Worm (Caenorhabditis elegans) whole organism, L4 larva: ENCODE data around the gene his-7.

Source experiments
- F44E2.7 ChIP-seq: fragments of 200-800 bp; sonication (Bioruptor generic); IDR thresholded peaks from 2 replicates; pipeline ENCODE4 v2.1.2; 2022; ENCODE audit warnings: missing genetic modification characterization, missing compliant biosample characterization
- ces-1 ChIP-seq: fragments of 150-350 bp; sonication (generic microtip); optimal IDR thresholded peaks from 4 replicates; lab custom pipeline; 2014; ENCODE audit warnings: missing biosample characterization, missing genetic modification reagents, missing genetic modification characterization
- mes-2 ChIP-seq: sonication (generic microtip); optimal IDR thresholded peaks from 2 replicates; lab custom pipeline; 2016; ENCODE audit warnings: missing genotype, mild to moderate bottlenecking, missing genetic modification characterization, missing compliant biosample characterization; ENCODE audit not compliant: poor library complexity, severe bottlenecking
- mxl-3 ChIP-seq: fragments of 200-800 bp; sonication (Bioruptor generic); optimal IDR thresholded peaks from 2 replicates; lab custom pipeline; 2018; ENCODE audit warnings: mild to moderate bottlenecking, missing genetic modification characterization, missing compliant biosample characterization
- unc-130 ChIP-seq: sonication (generic microtip); optimal IDR thresholded peaks from 2 replicates; lab custom pipeline; 2016; ENCODE audit warnings: missing genetic modification reagents, missing genetic modification characterization, missing compliant biosample characterization
- ztf-11 ChIP-seq: fragments of 150-350 bp; optimal IDR thresholded peaks from 2 replicates; lab custom pipeline; 2014; ENCODE audit warnings: missing biosample characterization, missing genetic modification characterization
- ztf-7 ChIP-seq: fragments of 150-350 bp; optimal IDR thresholded peaks from 2 replicates; lab custom pipeline; 2014; ENCODE audit warnings: missing biosample characterization, missing genetic modification characterization

DNA sequence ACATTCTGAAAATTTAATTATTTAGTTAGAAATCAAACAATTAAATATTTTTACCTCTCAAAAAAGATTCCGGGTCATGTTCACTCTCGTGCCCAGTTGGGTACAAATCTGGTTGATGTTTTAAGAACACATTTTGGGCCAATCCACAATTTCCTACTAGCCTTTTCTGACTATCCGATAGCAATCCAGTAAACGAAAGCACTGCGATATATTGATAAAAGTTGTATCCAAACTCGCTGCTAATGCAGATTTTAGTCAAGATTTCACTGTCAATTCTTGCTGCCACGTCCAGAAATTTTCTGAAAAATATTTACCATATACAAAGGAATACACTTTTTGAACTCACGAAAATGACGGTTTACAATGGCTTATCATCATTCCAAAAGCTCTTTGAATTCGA is 36.0 kb downstream of the his-7 start:
- TF ChIP-seq mxl-3 (GFP tag; lab: Kevin White, UChicago) (no peak), unc-130 (GFP tag; lab: Kevin White, UChicago) (no peak), ztf-11 (no peak), ces-1 (no peak), ztf-7 (no peak), F44E2.7 (GFP tag; lab: Robert Waterston, UW) (no peak), mes-2 (tag; lab: Kevin White, UChicago) (no peak)
